ENCODE assay signal across 1 fruit fly cellular context in the genomic region with DNA sequence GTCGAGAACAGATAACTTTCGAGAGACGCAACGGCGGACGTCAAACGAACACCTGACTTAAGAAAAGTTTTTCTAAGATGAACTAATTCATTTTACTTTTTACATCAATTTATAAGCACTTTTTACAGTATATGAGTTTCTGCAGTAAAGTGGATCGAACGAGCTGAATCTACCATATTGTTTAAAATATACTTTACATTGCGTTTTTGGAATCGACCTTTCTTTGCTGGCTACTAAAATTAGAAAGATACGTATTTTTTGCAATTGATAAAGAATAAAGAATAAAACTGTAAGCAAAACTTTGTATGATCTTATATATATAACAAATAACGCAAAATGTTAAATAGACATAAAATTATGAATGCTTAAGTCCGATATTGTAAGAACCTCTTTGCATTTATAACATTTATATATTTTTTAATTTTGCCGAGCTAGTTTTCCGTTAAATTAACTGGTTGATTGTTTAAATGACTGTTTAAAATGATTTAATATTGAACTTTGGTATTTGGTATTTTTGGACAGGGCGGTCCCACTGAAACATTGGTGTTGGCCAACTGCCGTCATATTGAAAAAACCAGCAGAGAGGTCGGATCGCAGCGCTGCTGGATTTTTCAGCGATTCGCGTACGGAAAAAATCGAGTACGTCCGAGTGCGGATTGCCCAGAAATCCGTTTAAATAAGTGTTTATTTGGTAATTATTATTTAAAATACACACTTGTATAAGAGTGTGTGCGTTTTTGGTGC.
TF ChIP-seq lines count a peak whose summit lies in the region.

A gene (plus strand): TSS at position 559 of the 744 bp plus-strand sequence.

TF ChIP-seq in whole organism, embryonic, 481 proteins besides CTCF, POLR2A, EP300 and RAD21 (continued from another document):
- TF ChIP-seq hb (GFP tag; IDR thresholded peaks at IDR 0.05; lab: Robert Waterston, UW; ENCODE audit: partially characterized antibody) (no peak), Antp (GFP tag; optimal IDR thresholded peaks at IDR 0.05; lab: Kevin White, UChicago) (no peak), CG7839 (tag; optimal IDR thresholded peaks at IDR 0.05; lab: Kevin White, UChicago) (peak; percentile 31), CG7987 (GFP tag; optimal IDR thresholded peaks at IDR 0.05; lab: Kevin White, UChicago) (peak; percentile 55), CG11504 (tag; optimal IDR thresholded peaks at IDR 0.05; lab: Kevin White, UChicago) (peak; percentile 42), CG12071 (GFP tag; optimal IDR thresholded peaks at IDR 0.05; lab: Kevin White, UChicago) (peak; percentile 11), CG14710 (tag; optimal IDR thresholded peaks at IDR 0.05; lab: Kevin White, UChicago) (peak; percentile 49), CG4730 (GFP tag; IDR thresholded peaks at IDR 0.05; lab: Robert Waterston, UW) (no peak), CG12659 (GFP tag; optimal IDR thresholded peaks at IDR 0.05; lab: Kevin White, UChicago) (peak; percentile 62), Camta (GFP tag; optimal IDR thresholded peaks at IDR 0.05; lab: Kevin White, UChicago) (peak; percentile 18), Rx (GFP tag; IDR thresholded peaks at IDR 0.05; lab: Robert Waterston, UW) (no peak), crol (GFP tag; IDR thresholded peaks at IDR 0.05; lab: Robert Waterston, UW) (no peak), CG15601 (tag; optimal IDR thresholded peaks at IDR 0.05; lab: Kevin White, UChicago) (peak; percentile 30), B-H2 (GFP tag; optimal IDR thresholded peaks at IDR 0.05; lab: Kevin White, UChicago) (peak; percentile 52), CG42726 (GFP tag; IDR thresholded peaks at IDR 0.05; lab: Robert Waterston, UW; ENCODE audit: partially characterized antibody) (no peak), CG2116 (GFP tag; optimal IDR thresholded peaks at IDR 0.05; lab: Kevin White, UChicago) (peak; percentile 23), tgo (GFP tag; IDR thresholded peaks at IDR 0.05; lab: Robert Waterston, UW) (no peak), CG1233 (GFP tag; optimal IDR thresholded peaks at IDR 0.05; lab: Kevin White, UChicago) (peak; percentile 30), CG7556 (GFP tag; optimal IDR thresholded peaks at IDR 0.05; lab: Kevin White, UChicago) (no peak), CG15269 (tag; optimal IDR thresholded peaks at IDR 0.05; lab: Kevin White, UChicago) (peak; percentile 35), Ssrp (tag; optimal IDR thresholded peaks at IDR 0.05; lab: Kevin White, UChicago) (no peak), BtbVII (GFP tag; optimal IDR thresholded peaks at IDR 0.05; lab: Kevin White, UChicago) (peak; percentile 34), salm (tag; optimal IDR thresholded peaks at IDR 0.05; lab: Kevin White, UChicago) (no peak), ham (GFP tag; IDR thresholded peaks at IDR 0.05; lab: Robert Waterston, UW) (no peak), dmrt11E (tag; optimal IDR thresholded peaks at IDR 0.05; lab: Kevin White, UChicago) (no peak), CG6765 (GFP tag; optimal IDR thresholded peaks at IDR 0.05; lab: Kevin White, UChicago) (peak; percentile 57), unpg (GFP tag; optimal IDR thresholded peaks at IDR 0.05; lab: Kevin White, UChicago) (peak; percentile 18), bsh (GFP tag; optimal IDR thresholded peaks at IDR 0.05; lab: Kevin White, UChicago) (peak in 1 of 2 experiments; percentile 10), corto (GFP tag; optimal IDR thresholded peaks at IDR 0.05; lab: Kevin White, UChicago) (peak; percentile 41), CG15514 (GFP tag; optimal IDR thresholded peaks at IDR 0.05; lab: Kevin White, UChicago) (peak; percentile 96), pan (optimal IDR thresholded peaks at IDR 0.05; lab: Kevin White, UChicago) (no peak), pan (GFP tag; optimal IDR thresholded peaks at IDR 0.05 in 1 of 2, IDR thresholded peaks at IDR 0.05 in 1 of 2) (no peak), CG3995 (GFP tag; optimal IDR thresholded peaks at IDR 0.05; lab: Kevin White, UChicago) (no peak), inv (GFP tag; IDR thresholded peaks at IDR 0.05; lab: Robert Waterston, UW; ENCODE audit: partially characterized antibody) (no peak), sna (GFP tag; IDR thresholded peaks at IDR 0.05; lab: Robert Waterston, UW; ENCODE audit: partially characterized antibody) (no peak), gsb-n (tag; optimal IDR thresholded peaks at IDR 0.05; lab: Kevin White, UChicago) (peak; percentile 30), CG3163 (GFP tag; optimal IDR thresholded peaks at IDR 0.05; lab: Kevin White, UChicago) (no peak), sqz (GFP tag; optimal IDR thresholded peaks at IDR 0.05; lab: Kevin White, UChicago) (peak; percentile 85), Med (GFP tag; lab: Kevin White, UChicago) (peak; percentile 88), CG1602 (GFP tag; optimal IDR thresholded peaks at IDR 0.05; lab: Kevin White, UChicago) (no peak), CG17829 (tag; optimal IDR thresholded peaks at IDR 0.05; lab: Kevin White, UChicago) (peak; percentile 45), CG2129 (GFP tag; IDR thresholded peaks at IDR 0.05; lab: Robert Waterston, UW; ENCODE audit: partially characterized antibody) (no peak), Bdp1 (GFP tag; optimal IDR thresholded peaks at IDR 0.05; lab: Kevin White, UChicago) (no peak), onecut (GFP tag; IDR thresholded peaks at IDR 0.05; lab: Robert Waterston, UW) (peak; percentile 35), Awh (GFP tag; IDR thresholded peaks at IDR 0.05; lab: Robert Waterston, UW) (no peak), CG10979 (tag; optimal IDR thresholded peaks at IDR 0.05; lab: Kevin White, UChicago) (peak; percentile 12), tap (tag; optimal IDR thresholded peaks at IDR 0.05; lab: Kevin White, UChicago) (peak; percentile 49), CG15696 (tag; optimal IDR thresholded peaks at IDR 0.05; lab: Kevin White, UChicago) (no peak), HHEX (GFP tag; optimal IDR thresholded peaks at IDR 0.05; lab: Kevin White, UChicago) (no peak), Pdp1 (GFP tag; optimal IDR thresholded peaks at IDR 0.05; lab: Kevin White, UChicago) (peak in 1 of 2 experiments; percentile 19), Gug (GFP tag; IDR thresholded peaks at IDR 0.05; lab: Robert Waterston, UW) (no peak), CG12391 (tag; optimal IDR thresholded peaks at IDR 0.05; lab: Kevin White, UChicago) (peak; percentile 46), sisA (GFP tag; IDR thresholded peaks at IDR 0.05; lab: Robert Waterston, UW) (no peak), CG2712 (tag; optimal IDR thresholded peaks at IDR 0.05; lab: Kevin White, UChicago) (peak; percentile 40), nom (GFP tag; optimal IDR thresholded peaks at IDR 0.05; lab: Kevin White, UChicago) (peak; percentile 16), Optix (GFP tag; IDR thresholded peaks at IDR 0.05; lab: Robert Waterston, UW) (no peak), CG3281 (GFP tag; optimal IDR thresholded peaks at IDR 0.05; lab: Kevin White, UChicago) (peak; percentile 38), trh (GFP tag; optimal IDR thresholded peaks at IDR 0.05; lab: Kevin White, UChicago) (no peak), pb (GFP tag; optimal IDR thresholded peaks at IDR 0.05; lab: Kevin White, UChicago) (no peak)
